Worm (Caenorhabditis elegans): Measurements from ENCODE around the gene C05D11.8.

DNA sequence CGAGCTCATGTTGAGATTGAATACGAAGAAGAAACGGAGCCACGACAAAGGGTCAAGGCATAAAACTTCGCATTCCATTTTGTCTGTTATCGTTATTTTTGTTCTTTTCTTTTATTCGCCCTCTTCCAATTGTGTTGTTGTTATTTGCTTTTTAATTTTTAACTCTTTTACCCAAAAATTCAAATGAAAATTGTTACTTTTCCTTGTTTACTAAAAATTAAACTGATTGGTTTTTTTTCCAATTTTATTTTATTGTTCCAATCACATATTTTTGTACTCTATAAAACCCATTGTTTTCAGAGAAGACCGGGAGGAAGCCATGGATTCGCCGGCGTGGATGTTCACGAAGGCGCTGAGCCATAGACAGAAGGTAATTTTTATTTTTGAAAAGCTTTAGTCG is 46.6 kb downstream of the C05D11.8 start, which contains the start of gene C16A3.5:
- TF ChIP-seq nfya-2 (GFP tag; IDR thresholded peaks at IDR 0.05) (no peak), unc-62 (GFP tag; optimal IDR thresholded peaks at IDR 0.05) (no peak)
